Fruit fly (Drosophila melanogaster): Measurements from ENCODE around the gene CG31688.

DNA sequence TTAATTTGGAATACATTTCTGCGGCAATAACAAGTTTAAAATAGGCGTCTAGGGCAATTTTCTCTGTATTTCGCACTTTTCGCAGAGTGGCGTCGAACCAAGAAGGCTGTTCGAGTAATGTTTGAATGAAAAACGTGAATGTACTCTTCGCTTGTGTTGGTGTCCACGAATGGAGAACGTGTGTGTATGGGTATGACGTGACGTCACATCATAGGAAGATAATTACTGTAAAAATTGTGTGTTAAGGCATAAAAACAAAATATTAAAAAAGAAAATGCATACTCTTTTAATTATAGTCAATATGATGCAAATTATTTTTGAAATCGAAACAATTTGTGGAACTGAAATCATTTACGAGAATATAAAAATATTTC, 2.4 kb downstream of the CG31688 start:
- TF ChIP-seq CG32006 (GFP tag; optimal IDR thresholded peaks at IDR 0.05) (no peak), Ets21C (GFP tag; optimal IDR thresholded peaks at IDR 0.05) (no peak), CG6792 (GFP tag; optimal IDR thresholded peaks at IDR 0.05) (no peak), CG10669 (GFP tag; optimal IDR thresholded peaks at IDR 0.05) (no peak), Sox15 (GFP tag; optimal IDR thresholded peaks at IDR 0.05) (no peak), cyc (GFP tag; optimal IDR thresholded peaks at IDR 0.05) (no peak), Sox14 (GFP tag; optimal IDR thresholded peaks at IDR 0.05) (no peak), Met (GFP tag; optimal IDR thresholded peaks at IDR 0.05) (no peak), dac (GFP tag; optimal IDR thresholded peaks at IDR 0.05) (no peak), CG3919 (GFP tag; optimal IDR thresholded peaks at IDR 0.05) (no peak), CG1621 (tag; optimal IDR thresholded peaks at IDR 0.05) (no peak), lz (GFP tag; optimal IDR thresholded peaks at IDR 0.05) (no peak), Lpt (GFP tag; optimal IDR thresholded peaks at IDR 0.05) (no peak)
